Fruit fly (Drosophila melanogaster): ENCODE measurements around the gene SsRbeta.

DNA sequence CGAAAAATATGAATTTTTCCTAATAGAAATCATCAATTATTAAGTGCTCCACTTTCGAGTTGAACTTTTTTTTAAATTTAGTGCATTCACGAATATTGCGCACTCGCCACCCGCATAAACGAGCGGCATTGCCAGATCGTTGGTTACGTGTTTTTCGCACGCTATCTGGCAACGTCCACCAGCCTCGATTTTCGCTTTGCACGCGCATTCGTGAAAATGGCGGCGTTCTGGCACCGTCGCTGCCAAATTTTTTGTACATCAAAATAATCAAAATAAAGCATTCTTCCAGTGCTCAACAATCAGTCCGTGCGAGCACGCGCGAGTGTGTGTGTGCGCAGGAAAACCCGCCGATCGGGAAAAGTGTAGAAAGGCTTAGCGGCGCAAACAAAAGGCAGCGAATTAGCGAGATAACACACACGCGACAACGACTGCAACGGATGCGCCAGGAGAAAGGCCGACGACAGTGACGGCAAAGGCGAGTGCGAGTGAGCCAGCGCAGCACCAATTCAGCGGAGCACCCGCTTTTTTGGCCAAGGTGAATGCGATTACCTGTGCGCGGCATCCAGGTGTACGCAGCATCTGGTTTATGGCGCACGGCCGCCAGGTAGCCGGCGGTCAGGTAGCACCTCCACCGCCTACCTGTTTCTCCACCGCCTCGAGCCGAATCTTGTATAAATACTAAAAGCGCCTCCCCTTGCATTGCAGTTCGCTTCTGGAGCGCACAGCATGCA is 15.6 kb upstream of the SsRbeta start:
- TF ChIP-seq CG8478 (optimal IDR thresholded peaks at IDR 0.05) (no peak), CTCF (optimal IDR thresholded peaks at IDR 0.05) (peak in 1 of 2 experiments; percentile 13)

Data from S2 (cell line).